Worm (Caenorhabditis elegans) whole organism, L2 larva: ENCODE data around the gene sld-5.

Source experiments
- blmp-1 ChIP-seq: sonication (generic microtip); optimal IDR thresholded peaks from 2 replicates; lab custom pipeline; 2017; ENCODE audit warnings: missing genetic modification characterization, mild to moderate bottlenecking, missing compliant biosample characterization, antibody characterized with exemption, moderate library complexity; ENCODE audit not compliant: insufficient read depth
- dmd-4 ChIP-seq: sonication (generic microtip); optimal IDR thresholded peaks from 2 replicates; lab custom pipeline; 2017; ENCODE audit warnings: missing biosample characterization, missing genetic modification characterization
- fos-1 ChIP-seq: fragments of 150-350 bp; optimal IDR thresholded peaks from 2 replicates; lab custom pipeline; 2014; ENCODE audit warnings: missing biosample characterization, missing genetic modification characterization
- lin-39 ChIP-seq: fragments of 150-350 bp; optimal IDR thresholded peaks from 2 replicates; lab custom pipeline; 2014; ENCODE audit warnings: missing biosample characterization, missing genetic modification reagents, missing genetic modification characterization
- nhr-10 ChIP-seq: sonication (generic microtip); optimal IDR thresholded peaks from 2 replicates; lab custom pipeline; 2017; ENCODE audit warnings: missing biosample characterization, missing genetic modification characterization
- nhr-11 ChIP-seq: fragments of 150-350 bp; optimal IDR thresholded peaks from 2 replicates; lab custom pipeline; 2014; ENCODE audit warnings: missing biosample characterization, missing genetic modification characterization
- nhr-12 ChIP-seq: fragments of 150-350 bp; optimal IDR thresholded peaks from 2 replicates; lab custom pipeline; 2014; ENCODE audit warnings: missing biosample characterization, missing genetic modification characterization
- nhr-237 ChIP-seq: fragments of 150-350 bp; optimal IDR thresholded peaks from 2 replicates; lab custom pipeline; 2014; ENCODE audit warnings: missing biosample characterization, missing genetic modification characterization
- nhr-25 ChIP-seq: fragments of 150-350 bp; sonication (generic microtip); optimal IDR thresholded peaks from 3 replicates; lab custom pipeline; 2014; ENCODE audit warnings: missing biosample characterization, missing genetic modification characterization
- skn-1 ChIP-seq: sonication (generic microtip); optimal IDR thresholded peaks from 2 replicates; lab custom pipeline; 2017; ENCODE audit warnings: missing biosample characterization, missing genetic modification characterization
- unc-62 ChIP-seq: fragments of 150-350 bp; optimal IDR thresholded peaks from 2 replicates; lab custom pipeline; 2014; ENCODE audit warnings: missing biosample characterization, missing genetic modification reagents, missing genetic modification characterization
- zag-1 ChIP-seq: fragments of 150-350 bp; optimal IDR thresholded peaks from 2 replicates; lab custom pipeline; 2014; ENCODE audit warnings: missing biosample characterization, missing genetic modification characterization
- ztf-11 ChIP-seq: sonication (generic microtip); optimal IDR thresholded peaks from 2 replicates; lab custom pipeline; 2017; ENCODE audit warnings: missing biosample characterization, missing genetic modification characterization

ce11 chrV:20235231-20235630, 2.3 kb downstream of the sld-5 start:
- TF ChIP-seq ztf-11 (tag; lab: Kevin White, UChicago): no peak
- no peak for TF ChIP-seq fos-1 (tag; lab: Kevin White, UChicago)
- no peak for TF ChIP-seq nhr-237 (tag; lab: Kevin White, UChicago)
- no peak for TF ChIP-seq nhr-12 (tag; lab: Kevin White, UChicago)
- TF ChIP-seq lin-39: no peak
- no peak for TF ChIP-seq skn-1
- no peak for TF ChIP-seq unc-62
- no peak for TF ChIP-seq nhr-25 (tag; lab: Kevin White, UChicago)
- no peak for TF ChIP-seq zag-1
- no peak for TF ChIP-seq dmd-4 (tag; lab: Kevin White, UChicago)
- no peak for TF ChIP-seq nhr-10 (tag; lab: Kevin White, UChicago)
- TF ChIP-seq blmp-1: no peak
- no peak for TF ChIP-seq nhr-11
